Worm (Caenorhabditis elegans) whole organism, L3 larva: ENCODE data around the gene sri-48.

Experiments used
- ama-1 ChIP-seq: fragments of 150-350 bp; optimal IDR thresholded peaks from 2 replicates; lab custom pipeline; 2018
- ceh-82 ChIP-seq: fragments of 150-350 bp; optimal IDR thresholded peaks from 2 replicates; lab custom pipeline; 2014; ENCODE audit warnings: missing biosample characterization, missing genetic modification characterization

- TF ChIP-seq ama-1 (no peak), ceh-82 (tag; lab: Kevin White, UChicago) (no peak)
Measured at ce11 chrII:3234725-3235124, 33.6 kb upstream of the sri-48 start, which contains the start of gene C17F4.8.
